Worm (Caenorhabditis elegans): ENCODE measurements around the gene F54C8.6.

DNA sequence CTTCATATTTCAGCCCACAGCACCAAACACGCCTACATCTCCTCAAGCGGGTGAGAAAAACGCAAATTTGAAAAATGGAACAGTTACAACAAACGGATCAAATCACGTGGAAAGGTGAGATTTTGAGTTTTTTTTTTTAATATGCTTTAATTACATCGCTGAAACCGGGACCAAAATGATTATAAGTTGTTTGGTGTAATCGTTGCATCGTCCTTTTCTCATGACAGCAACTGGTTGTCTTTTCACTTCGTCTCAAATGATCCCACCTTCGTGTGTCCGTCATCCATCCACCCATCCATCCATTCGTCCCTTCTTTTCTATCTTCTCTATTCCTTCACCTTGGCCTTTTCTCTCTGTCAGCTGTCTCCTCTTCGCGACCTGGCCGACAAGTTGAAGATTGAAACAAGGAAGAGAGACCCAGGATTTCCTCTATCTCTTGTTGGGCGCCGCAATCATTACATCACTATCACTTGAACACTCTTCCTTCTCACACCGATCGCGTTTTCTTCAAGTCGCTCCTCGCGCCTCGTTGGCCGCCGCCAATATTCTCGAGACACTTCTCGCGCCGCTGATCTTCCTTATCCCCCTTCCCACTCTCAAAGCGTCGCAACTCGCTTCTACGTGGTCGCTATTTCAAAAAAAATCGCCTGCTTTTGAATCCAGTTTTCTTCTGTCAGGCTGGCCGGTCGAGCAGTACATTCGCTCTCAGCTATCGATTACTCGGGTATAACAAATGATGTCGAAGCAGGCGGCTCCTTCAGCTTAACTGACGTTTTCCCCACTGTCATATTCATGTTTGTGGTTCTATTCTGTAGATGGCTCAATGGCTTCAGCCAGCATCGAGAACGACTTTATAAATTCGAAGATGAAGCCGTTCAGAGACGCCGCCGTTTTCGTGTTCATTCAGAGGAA is 7.7 kb upstream of the F54C8.6 start:
- TF ChIP-seq flt-1 (GFP tag; IDR thresholded peaks at IDR 0.05) = no peak
- TF ChIP-seq tra-4 (tag; optimal IDR thresholded peaks at IDR 0.05) = no peak
- TF ChIP-seq ama-1 (optimal IDR thresholded peaks at IDR 0.05) = no peak
- no peak for TF ChIP-seq sea-1 (GFP tag; conservative IDR thresholded peaks at IDR 0.05)
- no peak for TF ChIP-seq ceh-13 (GFP tag; optimal IDR thresholded peaks at IDR 0.05)
- no peak for TF ChIP-seq hmbx-1 (tag; optimal IDR thresholded peaks at IDR 0.05)
- TF ChIP-seq scrt-1 (GFP tag; IDR thresholded peaks at IDR 0.05) = no peak
- no peak for TF ChIP-seq ets-7 (tag; optimal IDR thresholded peaks at IDR 0.05)
- TF ChIP-seq ceh-36 (tag; optimal IDR thresholded peaks at IDR 0.05) = no peak
- no peak for TF ChIP-seq tbx-11 (GFP tag; IDR thresholded peaks at IDR 0.05)
